Fruit fly (Drosophila melanogaster) whole organism, prepupa: ENCODE measurements around the gene CG12640.
A peak's percentile ranks its signal among the peaks of the same experiment; 100 is the strongest.

Source experiments
- CG10631 ChIP-seq: fragments of 200-800 bp; sonication (Bioruptor generic); optimal IDR thresholded peaks from 2 replicates; lab custom pipeline; 2016; ENCODE audit warnings: missing biosample characterization, missing genetic modification characterization
- CG11294 ChIP-seq: fragments of 200-800 bp; sonication (Bioruptor generic); IDR thresholded peaks from 2 replicates; pipeline ENCODE4 v1.3.6; 2022; ENCODE audit warnings: missing biosample characterization, missing genetic modification characterization
- CG15336 ChIP-seq: fragments of 200-800 bp; sonication (Bioruptor generic); IDR thresholded peaks from 2 replicates; pipeline ENCODE4 v1.3.6; 2022; ENCODE audit warnings: missing biosample characterization, missing genetic modification characterization
- CG1621 ChIP-seq: fragments of 200-800 bp; sonication (Bioruptor generic); optimal IDR thresholded peaks from 3 replicates; lab custom pipeline; 2018; ENCODE audit warnings: missing biosample characterization, mild to moderate bottlenecking, missing genetic modification characterization
- CG16779 ChIP-seq: fragments of 200-800 bp; sonication (Bioruptor generic); optimal IDR thresholded peaks from 3 replicates; lab custom pipeline; 2017; ENCODE audit warnings: missing biosample characterization, mild to moderate bottlenecking, missing genetic modification characterization
- CG32006 ChIP-seq: fragments of 200-800 bp; sonication (Bioruptor generic); optimal IDR thresholded peaks from 3 replicates; lab custom pipeline; 2017; ENCODE audit warnings: missing biosample characterization, mild to moderate bottlenecking, missing genetic modification characterization
- CG6854 ChIP-seq: fragments of 200-800 bp; sonication (Bioruptor generic); optimal IDR thresholded peaks from 2 replicates; lab custom pipeline; 2017; ENCODE audit warnings: missing biosample characterization, mild to moderate bottlenecking, missing genetic modification characterization
- Eip78C ChIP-seq: fragments of 200-800 bp; sonication (Bioruptor generic); peaks from one replicate; lab custom pipeline; 2016; ENCODE audit warnings: missing biosample characterization, missing genetic modification characterization
- Eip93F ChIP-seq: fragments of 200-800 bp; sonication (Bioruptor generic); optimal IDR thresholded peaks from 2 replicates; lab custom pipeline; 2016; ENCODE audit warnings: missing biosample characterization, mild to moderate bottlenecking, missing genetic modification characterization
- OdsH ChIP-seq: fragments of 200-800 bp; sonication (Bioruptor generic); optimal IDR thresholded peaks from 3 replicates; lab custom pipeline; 2016; ENCODE audit warnings: missing biosample characterization, missing genetic modification characterization
- acj6 ChIP-seq: fragments of 200-800 bp; sonication (Bioruptor generic); optimal IDR thresholded peaks from 3 replicates; lab custom pipeline; 2016; ENCODE audit warnings: missing biosample characterization, missing genetic modification characterization
- cyc ChIP-seq: fragments of 200-800 bp; sonication (Bioruptor generic); optimal IDR thresholded peaks from 3 replicates; lab custom pipeline; 2016; ENCODE audit warnings: missing biosample characterization, missing genetic modification characterization
- fd59A ChIP-seq: fragments of 200-800 bp; sonication (Bioruptor generic); optimal IDR thresholded peaks from 2 replicates; lab custom pipeline; 2017; ENCODE audit warnings: missing biosample characterization, mild to moderate bottlenecking, missing genetic modification characterization, missing genetic modification reagents
- fd85E ChIP-seq: fragments of 200-800 bp; sonication (Bioruptor generic); optimal IDR thresholded peaks from 3 replicates; lab custom pipeline; 2016; ENCODE audit warnings: missing biosample characterization, missing genetic modification characterization
- fkh ChIP-seq: fragments of 200-800 bp; sonication (Bioruptor generic); optimal IDR thresholded peaks from 3 replicates; lab custom pipeline; 2017; ENCODE audit warnings: missing biosample characterization, mild to moderate bottlenecking, missing genetic modification characterization, moderate library complexity
- lz ChIP-seq: fragments of 200-800 bp; sonication (Bioruptor generic); optimal IDR thresholded peaks from 3 replicates; lab custom pipeline; 2016; ENCODE audit warnings: missing biosample characterization, missing genetic modification characterization
- salr ChIP-seq, 2 experiments: fragments of 200-800 bp; sonication (Bioruptor generic); optimal IDR thresholded peaks; 3 replicates each; lab custom pipeline; 2016 to 2018; ENCODE audit warnings: missing biosample characterization in 2 of 2, missing genetic modification characterization in 2 of 2, mild to moderate bottlenecking in 1 of 2

The CG12640 gene

DNA sequence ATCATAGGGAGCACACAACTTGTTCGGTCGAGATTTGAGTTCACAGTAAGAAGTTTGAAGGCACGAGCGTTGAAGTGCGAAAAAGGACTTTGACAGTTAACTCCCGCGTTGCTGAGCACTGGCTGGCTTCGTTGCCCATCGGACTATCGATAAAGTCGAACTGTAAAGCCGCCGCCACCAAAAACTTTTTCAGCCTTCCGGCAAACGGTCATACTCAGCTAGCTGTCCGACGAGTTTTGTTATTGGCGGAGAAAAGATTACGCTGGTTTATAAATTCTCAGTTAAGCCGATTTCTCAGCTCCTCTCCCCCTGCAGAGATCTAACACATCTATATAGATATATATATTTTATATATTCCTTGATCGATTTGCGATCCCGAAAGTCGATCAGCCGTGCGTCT is 46.9 kb downstream of the CG12640 start, which contains the start of the genes Psf3 and flw (continued):
- TF ChIP-seq cyc (no peak), acj6 (no peak), salr (GFP tag; optimal IDR thresholded peaks at IDR 0.05; lab: Kevin White, UChicago) (no peak), CG16779 (tag; lab: Kevin White, UChicago) (no peak), CG11294 (no peak), Eip93F (peak; percentile 2), CG6854 (peak; percentile 25), CG32006 (GFP tag; lab: Kevin White, UChicago) (no peak), fd85E (GFP tag; lab: Kevin White, UChicago) (no peak), OdsH (GFP tag; lab: Kevin White, UChicago) (no peak), CG10631 (no peak), fd59A (no peak)

DNA sequence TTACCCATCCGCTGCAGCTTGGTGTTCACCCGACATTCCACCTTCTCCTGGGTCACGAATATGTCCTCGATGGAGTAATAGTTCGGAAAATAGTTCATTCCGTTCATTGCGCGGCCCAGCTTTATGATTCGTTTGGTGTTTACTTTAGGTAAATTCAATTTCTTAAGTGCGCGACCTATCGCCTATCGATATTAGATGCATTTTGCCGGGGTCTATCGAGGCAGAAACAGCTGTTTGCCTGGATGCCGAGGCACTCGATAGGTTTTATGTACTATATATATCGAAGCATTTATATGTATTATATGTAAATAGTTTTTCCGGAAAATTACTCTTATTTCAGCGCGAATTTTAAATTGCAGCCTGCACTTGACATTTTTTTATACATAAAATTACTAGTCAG is 47.7 kb downstream of the CG12640 start:
- TF ChIP-seq CG15336 (GFP tag; lab: Robert Waterston, UW) (no peak), lz (GFP tag; lab: Kevin White, UChicago) (no peak), Eip78C (GFP tag; lab: Kevin White, UChicago) (peak; percentile 15), CG32006 (GFP tag; lab: Kevin White, UChicago) (no peak), fkh (GFP tag; lab: Kevin White, UChicago) (peak; percentile 75), CG1621 (tag; lab: Kevin White, UChicago) (peak; percentile 11), CG11294 (no peak)
